2 fruit fly cellular contexts compared by ENCODE assay signal in the genomic region with DNA sequence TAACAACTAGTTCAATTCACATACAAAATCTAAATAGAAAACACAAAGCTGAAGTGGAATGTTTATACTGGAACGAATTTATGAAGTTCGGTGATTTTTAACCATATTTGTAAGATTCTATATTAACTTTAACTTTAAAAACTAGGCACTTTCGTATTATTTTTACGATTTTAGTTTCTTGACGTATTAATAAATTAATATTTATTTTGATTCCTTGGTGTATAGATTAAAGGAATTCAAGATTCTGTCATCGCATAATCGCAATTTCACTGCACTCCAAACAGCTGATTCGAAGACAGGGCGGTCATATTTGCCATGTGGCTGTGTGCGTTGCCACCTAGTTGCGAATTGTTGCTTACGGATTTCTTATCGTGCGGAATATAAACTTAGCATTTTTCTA.
TF ChIP-seq lines count a peak whose summit lies in the region.

A gene (minus strand): TSS at position 279 of the 400 bp plus-strand sequence.
A gene (plus strand): TSS at position 336 of the 400 bp plus-strand sequence.

TF ChIP-seq in whole organism, embryonic, 481 proteins besides CTCF, POLR2A, EP300 and RAD21 (continued from another document and continues in another):
- TF ChIP-seq Neu2 (GFP tag; optimal IDR thresholded peaks at IDR 0.05; lab: Kevin White, UChicago; ENCODE audit: borderline replicate concordance) (no peak), gem (tag; optimal IDR thresholded peaks at IDR 0.05; lab: Kevin White, UChicago) (peak; percentile 97), Lim3 (GFP tag; IDR thresholded peaks at IDR 0.05; lab: Robert Waterston, UW) (no peak), bigmax (GFP tag; optimal IDR thresholded peaks at IDR 0.05; lab: Kevin White, UChicago) (no peak), CG6272 (GFP tag; IDR thresholded peaks at IDR 0.05; lab: Robert Waterston, UW) (peak; percentile 26; the same call in 1 of the 2 replicates), klu (GFP tag; IDR thresholded peaks at IDR 0.05; lab: Robert Waterston, UW) (peak; percentile 67), CG14860 (GFP tag; IDR thresholded peaks at IDR 0.05; lab: Robert Waterston, UW; ENCODE audit: partially characterized antibody) (no peak), Oaz (GFP tag; IDR thresholded peaks at IDR 0.05; lab: Robert Waterston, UW) (peak; percentile 89), luna (GFP tag; optimal IDR thresholded peaks at IDR 0.05; lab: Kevin White, UChicago) (no peak), bab2 (GFP tag; optimal IDR thresholded peaks at IDR 0.05; lab: Kevin White, UChicago) (peak; percentile 64), dm (GFP tag; optimal IDR thresholded peaks at IDR 0.05; lab: Kevin White, UChicago) (peak; percentile 84), hbn (GFP tag; IDR thresholded peaks at IDR 0.05; lab: Robert Waterston, UW; ENCODE audit: partially characterized antibody) (no peak), sim (GFP tag; IDR thresholded peaks at IDR 0.05; lab: Robert Waterston, UW) (peak; percentile 66; the same call in 1 of the 2 replicates), fu2 (GFP tag; optimal IDR thresholded peaks at IDR 0.05; lab: Kevin White, UChicago) (peak; percentile 6), CG7357 (GFP tag; IDR thresholded peaks at IDR 0.05; lab: Robert Waterston, UW) (peak; percentile 73; the same call in 2 of the 3 replicates), sug (tag; optimal IDR thresholded peaks at IDR 0.05; lab: Kevin White, UChicago) (peak; percentile 94), nerfin-2 (GFP tag; IDR thresholded peaks at IDR 0.05; lab: Robert Waterston, UW; ENCODE audit: partially characterized antibody) (no peak), dmrt11E (tag; optimal IDR thresholded peaks at IDR 0.05; lab: Kevin White, UChicago) (peak; percentile 90), CG15514 (GFP tag; optimal IDR thresholded peaks at IDR 0.05; lab: Kevin White, UChicago) (peak; percentile 81), psq (GFP tag; optimal IDR thresholded peaks at IDR 0.05; lab: Kevin White, UChicago) (no peak), Nf-YC (tag; optimal IDR thresholded peaks at IDR 0.05; lab: Kevin White, UChicago) (no peak), CG4282 (GFP tag; optimal IDR thresholded peaks at IDR 0.05; lab: Kevin White, UChicago) (no peak), CG11398 (GFP tag; optimal IDR thresholded peaks at IDR 0.05; lab: Kevin White, UChicago) (peak; percentile 10), CG3726 (GFP tag; IDR thresholded peaks at IDR 0.05; lab: Robert Waterston, UW) (peak; percentile 71; the same call in 2 of the 3 replicates), Nf-YB (GFP tag; optimal IDR thresholded peaks at IDR 0.05; lab: Kevin White, UChicago) (peak; percentile 81), fd3F (GFP tag; optimal IDR thresholded peaks at IDR 0.05; lab: Kevin White, UChicago) (peak; percentile 93), CG33557 (GFP tag; optimal IDR thresholded peaks at IDR 0.05; lab: Kevin White, UChicago) (peak; percentile 90), Chrac-16 (GFP tag; optimal IDR thresholded peaks at IDR 0.05; lab: Kevin White, UChicago) (peak; percentile 67), nerfin-1 (tag; optimal IDR thresholded peaks at IDR 0.05; lab: Kevin White, UChicago) (peak; percentile 94), CG17385 (GFP tag; optimal IDR thresholded peaks at IDR 0.05; lab: Kevin White, UChicago) (peak; percentile 88), Poxn (GFP tag; IDR thresholded peaks at IDR 0.05; lab: Robert Waterston, UW) (peak; percentile 51; the same call in 1 of the 2 replicates), CG43689 (GFP tag; IDR thresholded peaks at IDR 0.05; lab: Robert Waterston, UW) (peak; percentile 82), lmd (GFP tag; IDR thresholded peaks at IDR 0.05; lab: Robert Waterston, UW) (peak; percentile 89), CG14050 (GFP tag; IDR thresholded peaks at IDR 0.05; lab: Robert Waterston, UW) (peak; percentile 88), ara (GFP tag; IDR thresholded peaks at IDR 0.05; lab: Robert Waterston, UW) (peak; percentile 89), sisA (GFP tag; IDR thresholded peaks at IDR 0.05; lab: Robert Waterston, UW) (peak; percentile 33; the same call in 1 of the 2 replicates), trh (GFP tag; optimal IDR thresholded peaks at IDR 0.05; lab: Kevin White, UChicago) (peak; percentile 47), usp (GFP tag; optimal IDR thresholded peaks at IDR 0.05; lab: Kevin White, UChicago) (no peak), CG18011 (GFP tag; optimal IDR thresholded peaks at IDR 0.05; lab: Kevin White, UChicago) (peak; percentile 75), CG9609 (GFP tag; optimal IDR thresholded peaks at IDR 0.05; lab: Kevin White, UChicago) (peak; percentile 28), caup (GFP tag; optimal IDR thresholded peaks at IDR 0.05; lab: Kevin White, UChicago; ENCODE audit: severe bottlenecking) (peak; percentile 87), CG4404 (GFP tag; IDR thresholded peaks at IDR 0.05; lab: Robert Waterston, UW) (no peak), Dp (GFP tag; optimal IDR thresholded peaks at IDR 0.05; lab: Kevin White, UChicago) (peak; percentile 20), chn (GFP tag; optimal IDR thresholded peaks at IDR 0.05; lab: Kevin White, UChicago) (peak; percentile 48), E2f2 (GFP tag; IDR thresholded peaks at IDR 0.05; lab: Robert Waterston, UW) (peak; percentile 75), Antp (GFP tag; optimal IDR thresholded peaks at IDR 0.05; lab: Kevin White, UChicago) (no peak), pan (optimal IDR thresholded peaks at IDR 0.05; lab: Kevin White, UChicago) (no peak), pan (GFP tag; optimal IDR thresholded peaks at IDR 0.05 in 1 of 2, IDR thresholded peaks at IDR 0.05 in 1 of 2) (peak in 1 of 2 experiments; percentile 93), CG32767 (GFP tag; IDR thresholded peaks at IDR 0.05; lab: Robert Waterston, UW) (peak; percentile 92), pfk (GFP tag; optimal IDR thresholded peaks at IDR 0.05; lab: Kevin White, UChicago) (no peak), kah (GFP tag; optimal IDR thresholded peaks at IDR 0.05; lab: Kevin White, UChicago) (peak; percentile 72), Six4 (GFP tag; optimal IDR thresholded peaks at IDR 0.05; lab: Kevin White, UChicago) (peak; percentile 67), salm (tag; optimal IDR thresholded peaks at IDR 0.05; lab: Kevin White, UChicago) (no peak), Aef1 (GFP tag; IDR thresholded peaks at IDR 0.05; lab: Robert Waterston, UW) (peak; percentile 85), Oli (tag; optimal IDR thresholded peaks at IDR 0.05; lab: Kevin White, UChicago) (peak; percentile 87), Lhr (GFP tag; optimal IDR thresholded peaks at IDR 0.05; lab: Kevin White, UChicago) (peak; percentile 61), PHDP (tag; optimal IDR thresholded peaks at IDR 0.05; lab: Kevin White, UChicago) (peak; percentile 99), CG7372 (GFP tag; IDR thresholded peaks at IDR 0.05; lab: Robert Waterston, UW) (peak; percentile 89), CG8290 (GFP tag; optimal IDR thresholded peaks at IDR 0.05; lab: Kevin White, UChicago) (no peak), CG8290 (tag; optimal IDR thresholded peaks at IDR 0.05; lab: Kevin White, UChicago) (no peak), ewg (GFP tag; optimal IDR thresholded peaks at IDR 0.05; lab: Kevin White, UChicago) (peak; percentile 74), CG11560 (tag; IDR thresholded peaks at IDR 0.05; lab: Robert Waterston, UW) (peak; percentile 70; the same call in 2 of the 3 replicates)

TF ChIP-seq in whole organism, prepupa, 60 proteins besides CTCF, POLR2A, EP300 and RAD21 (continued from another document):
- TF ChIP-seq Gug (GFP tag; IDR thresholded peaks at IDR 0.05; lab: Robert Waterston, UW) = peak; percentile 95
- TF ChIP-seq pdm3 (GFP tag; optimal IDR thresholded peaks at IDR 0.05; lab: Kevin White, UChicago) = peak; percentile 93
- peak; percentile 95 for TF ChIP-seq CG11294 (GFP tag; IDR thresholded peaks at IDR 0.05; lab: Robert Waterston, UW)
- peak; percentile 92 for TF ChIP-seq Lpt (GFP tag; optimal IDR thresholded peaks at IDR 0.05; lab: Kevin White, UChicago)
- TF ChIP-seq fd85E (GFP tag; optimal IDR thresholded peaks at IDR 0.05; lab: Kevin White, UChicago) = peak; percentile 77
- peak; percentile 88 for TF ChIP-seq fd59A (GFP tag; optimal IDR thresholded peaks at IDR 0.05; lab: Kevin White, UChicago)
- peak; percentile 91 for TF ChIP-seq CG7368 (GFP tag; optimal IDR thresholded peaks at IDR 0.05; lab: Kevin White, UChicago)
- peak; percentile 84 for TF ChIP-seq CG8319 (GFP tag; optimal IDR thresholded peaks at IDR 0.05; lab: Kevin White, UChicago)
- TF ChIP-seq dac (GFP tag; optimal IDR thresholded peaks at IDR 0.05; lab: Kevin White, UChicago) = peak; percentile 79
- TF ChIP-seq CG6276 (GFP tag; optimal IDR thresholded peaks at IDR 0.05; lab: Kevin White, UChicago) = peak; percentile 95
